Fruit fly (Drosophila melanogaster): ENCODE data around the gene Arts.

The Arts gene

DNA sequence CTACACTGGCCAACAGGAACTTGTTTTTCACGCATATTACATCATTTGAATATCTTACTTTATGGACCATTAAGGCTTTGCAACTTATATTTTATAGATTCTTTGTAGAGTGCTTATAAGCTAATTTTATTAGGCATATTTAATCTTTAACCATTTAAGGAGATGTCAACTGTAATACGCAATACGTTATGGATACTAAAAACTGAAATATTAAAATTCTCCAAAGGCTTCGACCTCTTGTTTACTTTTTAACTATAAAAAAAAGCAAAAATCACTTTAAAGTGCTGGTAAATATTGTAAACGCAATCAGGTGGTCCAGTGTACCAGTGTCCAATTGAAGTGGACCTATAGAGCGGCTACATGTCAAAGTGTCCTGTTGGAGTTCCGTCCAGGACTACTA lies 54.4 kb downstream of the Arts start (continued):
- TF ChIP-seq Eip74EF (GFP tag; optimal IDR thresholded peaks at IDR 0.05) (peak in 1 of 2 experiments; percentile 20), pum (GFP tag; optimal IDR thresholded peaks at IDR 0.05) (no peak), rib (GFP tag; IDR thresholded peaks at IDR 0.05) (no peak), zen (tag; optimal IDR thresholded peaks at IDR 0.05) (no peak), CG9797 (GFP tag; optimal IDR thresholded peaks at IDR 0.05) (no peak), lilli (GFP tag; optimal IDR thresholded peaks at IDR 0.05) (peak; percentile 30), CG8924 (tag; optimal IDR thresholded peaks at IDR 0.05) (peak; percentile 35), CG3847 (GFP tag; IDR thresholded peaks at IDR 0.05) (no peak; the same call in 1 of the 2 replicates), Stat92E (GFP tag; optimal IDR thresholded peaks at IDR 0.05) (no peak), crol (GFP tag; IDR thresholded peaks at IDR 0.05) (no peak), zf30C (GFP tag; optimal IDR thresholded peaks at IDR 0.05) (no peak), CG10462 (GFP tag; optimal IDR thresholded peaks at IDR 0.05) (no peak), dati (GFP tag; IDR thresholded peaks at IDR 0.05) (no peak), CG18011 (GFP tag; optimal IDR thresholded peaks at IDR 0.05) (no peak), pho (GFP tag; optimal IDR thresholded peaks at IDR 0.05) (no peak), CG7928 (GFP tag; optimal IDR thresholded peaks at IDR 0.05) (no peak), Atf6 (GFP tag; IDR thresholded peaks at IDR 0.05) (no peak), aop (GFP tag; IDR thresholded peaks at IDR 0.05) (no peak), Bgb (GFP tag; IDR thresholded peaks at IDR 0.05; ENCODE audit: partially characterized antibody) (no peak), HmgD (GFP tag; optimal IDR thresholded peaks at IDR 0.05) (no peak), trem (tag; optimal IDR thresholded peaks at IDR 0.05) (no peak), bcd (GFP tag; optimal IDR thresholded peaks at IDR 0.05) (peak; percentile 46), Dref (GFP tag; IDR thresholded peaks at IDR 0.05) (no peak), Nf-YB (GFP tag; optimal IDR thresholded peaks at IDR 0.05) (no peak), H2.0 (GFP tag; IDR thresholded peaks at IDR 0.05) (no peak), CG8089 (GFP tag; optimal IDR thresholded peaks at IDR 0.05) (no peak), nom (GFP tag; optimal IDR thresholded peaks at IDR 0.05) (no peak), bbx (GFP tag; IDR thresholded peaks at IDR 0.05; ENCODE audit: partially characterized antibody) (no peak), bigmax (GFP tag; optimal IDR thresholded peaks at IDR 0.05) (no peak), usp (GFP tag; optimal IDR thresholded peaks at IDR 0.05) (no peak), CG15696 (tag; optimal IDR thresholded peaks at IDR 0.05) (no peak), mam (GFP tag; optimal IDR thresholded peaks at IDR 0.05) (peak; percentile 8), repo (GFP tag; optimal IDR thresholded peaks at IDR 0.05) (no peak), Hr3 (GFP tag; optimal IDR thresholded peaks at IDR 0.05) (no peak), bab2 (GFP tag; optimal IDR thresholded peaks at IDR 0.05) (peak; percentile 10), CG18476 (GFP tag; optimal IDR thresholded peaks at IDR 0.05) (peak; percentile 25), CG11456 (GFP tag; IDR thresholded peaks at IDR 0.05) (no peak), CG5245 (GFP tag; optimal IDR thresholded peaks at IDR 0.05) (no peak), CG15073 (GFP tag; optimal IDR thresholded peaks at IDR 0.05) (no peak), ase (GFP tag; IDR thresholded peaks at IDR 0.05) (no peak), jing (GFP tag; optimal IDR thresholded peaks at IDR 0.05) (peak; percentile 7), CG18599 (GFP tag; optimal IDR thresholded peaks at IDR 0.05) (peak; percentile 66), stc (GFP tag; IDR thresholded peaks at IDR 0.05) (no peak), Dip3 (GFP tag; optimal IDR thresholded peaks at IDR 0.05) (no peak), Ptx1 (GFP tag; IDR thresholded peaks at IDR 0.05) (peak; percentile 39; the same call in 1 of the 2 replicates), CG14050 (GFP tag; IDR thresholded peaks at IDR 0.05) (no peak), Poxn (GFP tag; IDR thresholded peaks at IDR 0.05) (no peak), klu (GFP tag; IDR thresholded peaks at IDR 0.05) (no peak), da (GFP tag; optimal IDR thresholded peaks at IDR 0.05) (no peak), CG30431 (GFP tag; optimal IDR thresholded peaks at IDR 0.05) (no peak), Pdp1 (GFP tag; optimal IDR thresholded peaks at IDR 0.05) (no peak), gem (tag; optimal IDR thresholded peaks at IDR 0.05) (peak; percentile 57)

Data from whole organism, embryonic.